Fruit fly (Drosophila melanogaster): ENCODE data around the gene Srrm1.

The Srrm1 gene

dm6 chr3L:13046758-13047157 is 10.1 kb downstream of the Srrm1 start, which contains the start of gene CG11279 (continued):
- TF ChIP-seq dm (GFP tag; optimal IDR thresholded peaks at IDR 0.05), result peak; percentile 66
- TF ChIP-seq lmd (GFP tag; IDR thresholded peaks at IDR 0.05), result no peak
- TF ChIP-seq Jarid2 (GFP tag; optimal IDR thresholded peaks at IDR 0.05), result no peak
- peak; percentile 73 for TF ChIP-seq CG6791 (GFP tag; IDR thresholded peaks at IDR 0.05; ENCODE audit: partially characterized antibody)
- TF ChIP-seq onecut (GFP tag; IDR thresholded peaks at IDR 0.05), result peak; percentile 24; the same call in 1 of the 2 replicates
- no peak for TF ChIP-seq CG8281 (tag; optimal IDR thresholded peaks at IDR 0.05)
- no peak for TF ChIP-seq sisA (GFP tag; IDR thresholded peaks at IDR 0.05)
- no peak for TF ChIP-seq ken (GFP tag; IDR thresholded peaks at IDR 0.05)
- no peak for TF ChIP-seq crol (GFP tag; IDR thresholded peaks at IDR 0.05)
- TF ChIP-seq nerfin-2 (GFP tag; IDR thresholded peaks at IDR 0.05; ENCODE audit: partially characterized antibody), result peak; percentile 80
- no peak for TF ChIP-seq Oaz (GFP tag; IDR thresholded peaks at IDR 0.05)
- TF ChIP-seq chinmo (GFP tag; IDR thresholded peaks at IDR 0.05; ENCODE audit: partially characterized antibody), result peak; percentile 66; the same call in 1 of the 4 replicates
- TF ChIP-seq MBD-R2 (GFP tag; IDR thresholded peaks at IDR 0.05), result peak; percentile 61; the same call in 1 of the 2 replicates
- no peak for TF ChIP-seq cg (GFP tag; optimal IDR thresholded peaks at IDR 0.05)
- TF ChIP-seq gfzf (GFP tag; optimal IDR thresholded peaks at IDR 0.05), result peak; percentile 5
- no peak for TF ChIP-seq Dip2 (GFP tag; IDR thresholded peaks at IDR 0.05)
- TF ChIP-seq HLH4C (GFP tag; IDR thresholded peaks at IDR 0.05; ENCODE audit: partially characterized antibody), result peak; percentile 76
- peak; percentile 99 for TF ChIP-seq E2f2 (GFP tag; IDR thresholded peaks at IDR 0.05)
- no peak; the same call in 1 of the 2 replicates for TF ChIP-seq sob (GFP tag; IDR thresholded peaks at IDR 0.05)
- no peak for TF ChIP-seq Ptx1 (GFP tag; IDR thresholded peaks at IDR 0.05)
- peak; percentile 67 for TF ChIP-seq YL-1 (GFP tag; optimal IDR thresholded peaks at IDR 0.05)
- TF ChIP-seq CG1832 (GFP tag; optimal IDR thresholded peaks at IDR 0.05), result no peak
- TF ChIP-seq D19B (GFP tag; optimal IDR thresholded peaks at IDR 0.05), result no peak
- peak; percentile 14 for TF ChIP-seq CG15479 (GFP tag; optimal IDR thresholded peaks at IDR 0.05)
- peak; percentile 28 for TF ChIP-seq CG14710 (tag; optimal IDR thresholded peaks at IDR 0.05)
- no peak for TF ChIP-seq btn (GFP tag; optimal IDR thresholded peaks at IDR 0.05)
- no peak for TF ChIP-seq ems (GFP tag; optimal IDR thresholded peaks at IDR 0.05)
- no peak for TF ChIP-seq CG43689 (GFP tag; IDR thresholded peaks at IDR 0.05)
- peak; percentile 74 for TF ChIP-seq CG2116 (GFP tag; optimal IDR thresholded peaks at IDR 0.05)
- peak; percentile 46 for TF ChIP-seq Max (GFP tag; optimal IDR thresholded peaks at IDR 0.05)
- TF ChIP-seq trem (tag; optimal IDR thresholded peaks at IDR 0.05), result peak; percentile 100
- TF ChIP-seq zen2 (GFP tag; IDR thresholded peaks at IDR 0.05; ENCODE audit: partially characterized antibody), result peak; percentile 72
- TF ChIP-seq CG15269 (tag; optimal IDR thresholded peaks at IDR 0.05), result peak; percentile 16
- 0 out of 3 replicates have a peak, but pooled peaks have one; percentile 59 for TF ChIP-seq hb (GFP tag; IDR thresholded peaks at IDR 0.05; ENCODE audit: partially characterized antibody)
- peak; percentile 85 for TF ChIP-seq CG34224 (GFP tag; IDR thresholded peaks at IDR 0.05; ENCODE audit: partially characterized antibody)
- no peak for TF ChIP-seq Rfx (GFP tag; IDR thresholded peaks at IDR 0.05)
- peak; percentile 89 for TF ChIP-seq CG13287 (GFP tag; IDR thresholded peaks at IDR 0.05; ENCODE audit: partially characterized antibody)
- no peak for TF ChIP-seq grn (GFP tag; optimal IDR thresholded peaks at IDR 0.05)
- TF ChIP-seq MESR4 (GFP tag; optimal IDR thresholded peaks at IDR 0.05), result peak; percentile 58
- TF ChIP-seq CG14050 (GFP tag; IDR thresholded peaks at IDR 0.05), result no peak
- TF ChIP-seq tna (GFP tag; IDR thresholded peaks at IDR 0.05; ENCODE audit: partially characterized antibody), result peak; percentile 66
- TF ChIP-seq bcd (GFP tag; optimal IDR thresholded peaks at IDR 0.05), result no peak
- TF ChIP-seq CG4360 (GFP tag; IDR thresholded peaks at IDR 0.05), result peak; percentile 34; the same call in 1 of the 2 replicates
- TF ChIP-seq twi (tag; optimal IDR thresholded peaks at IDR 0.05), result no peak
- TF ChIP-seq CG16813 (GFP tag; IDR thresholded peaks at IDR 0.05; ENCODE audit: partially characterized antibody), result peak; percentile 68
- TF ChIP-seq Atf6 (GFP tag; IDR thresholded peaks at IDR 0.05), result no peak
- TF ChIP-seq CG18262 (tag; optimal IDR thresholded peaks at IDR 0.05), result peak; percentile 6
- peak; percentile 73 for TF ChIP-seq Scr (GFP tag; IDR thresholded peaks at IDR 0.05; ENCODE audit: partially characterized antibody)
- TF ChIP-seq Dref (GFP tag; IDR thresholded peaks at IDR 0.05), result peak; percentile 94
- TF ChIP-seq CG15514 (GFP tag; optimal IDR thresholded peaks at IDR 0.05), result peak; percentile 45
